Fruit fly (Drosophila melanogaster): ENCODE measurements around the gene TRAM.

DNA sequence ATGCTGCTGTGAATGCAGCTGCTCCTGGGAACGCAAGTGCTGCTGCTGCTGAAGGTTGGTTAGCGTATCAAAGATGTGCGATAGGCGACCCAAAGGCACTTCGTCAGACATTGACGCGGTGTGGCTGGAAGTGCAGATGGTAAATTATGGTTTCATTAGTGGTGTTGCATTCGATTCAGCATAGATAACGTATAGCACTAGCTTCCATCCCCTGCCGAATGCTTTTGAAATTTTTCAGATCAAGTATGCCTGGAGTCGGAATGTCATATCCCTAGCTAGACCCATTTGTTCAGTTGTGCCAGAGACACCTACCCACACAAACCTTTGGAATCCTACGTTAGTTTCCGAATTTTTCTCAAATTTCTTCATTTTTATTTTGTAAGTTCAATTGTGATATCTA lies 40.9 kb upstream of the TRAM start, which contains the start of gene CG11663:
- no peak for TF ChIP-seq Dll (optimal IDR thresholded peaks at IDR 0.05)
- TF ChIP-seq pan (optimal IDR thresholded peaks at IDR 0.05): no peak
- no peak for TF ChIP-seq usp (GFP tag; optimal IDR thresholded peaks at IDR 0.05)
- TF ChIP-seq CG8478 (optimal IDR thresholded peaks at IDR 0.05): no peak
- no peak for TF ChIP-seq EcR (GFP tag; optimal IDR thresholded peaks at IDR 0.05)
